Worm (Caenorhabditis elegans) whole organism, young adult: ENCODE results near the gene F57C7.4.

Experiments used
- B0336.3 ChIP-seq: fragments of 200-800 bp; sonication (Bioruptor generic); IDR thresholded peaks from 2 replicates; pipeline ENCODE4 v1.3.6; 2022; ENCODE audit warnings: missing genetic modification characterization, missing compliant biosample characterization
- C06A6.2 ChIP-seq: fragments of 200-800 bp; sonication (Bioruptor generic); conservative IDR thresholded peaks from 2 replicates; pipeline ENCODE4 v1.3.6; 2022; ENCODE audit warnings: missing genetic modification characterization, missing compliant biosample characterization
- C17E4.6 ChIP-seq: fragments of 200-800 bp; sonication (Bioruptor generic); IDR thresholded peaks from 2 replicates; pipeline ENCODE4 v1.3.6; 2022; ENCODE audit warnings: missing genetic modification reagents, missing genetic modification characterization, missing compliant biosample characterization
- D2030.7 ChIP-seq: fragments of 200-800 bp; sonication (Bioruptor generic); IDR thresholded peaks from 2 replicates; pipeline ENCODE4 v1.3.6; 2022; ENCODE audit warnings: missing genetic modification reagents, missing genetic modification characterization, missing compliant biosample characterization
- F39B2.1 ChIP-seq: fragments of 200-800 bp; sonication (Bioruptor generic); IDR thresholded peaks from 2 replicates; pipeline ENCODE4 v1.3.6; 2022; ENCODE audit warnings: missing genetic modification reagents, missing genetic modification characterization, missing compliant biosample characterization
- K11D2.4 ChIP-seq: fragments of 200-800 bp; sonication (Bioruptor generic); IDR thresholded peaks from 2 replicates; pipeline ENCODE4 v1.3.6; 2022; ENCODE audit warnings: missing genetic modification reagents, missing genetic modification characterization, missing compliant biosample characterization
- K12H6.12 ChIP-seq: fragments of 200-800 bp; sonication (Bioruptor generic); optimal IDR thresholded peaks from 2 replicates; lab custom pipeline; 2018; ENCODE audit warnings: mild to moderate bottlenecking, missing genetic modification characterization, missing compliant biosample characterization
- Y56A3A.18 ChIP-seq: fragments of 200-800 bp; sonication (Bioruptor generic); IDR thresholded peaks from 2 replicates; pipeline ENCODE4 v1.3.6; 2022; ENCODE audit warnings: missing genetic modification reagents, missing genetic modification characterization, missing compliant biosample characterization
- Y67H2A.10 ChIP-seq: fragments of 200-800 bp; sonication (Bioruptor generic); conservative IDR thresholded peaks from 2 replicates; pipeline ENCODE4 v1.3.6; 2022; ENCODE audit warnings: missing genetic modification reagents, missing genetic modification characterization, missing compliant biosample characterization
- attf-3 ChIP-seq: fragments of 200-800 bp; sonication (Bioruptor generic); conservative IDR thresholded peaks from 2 replicates; pipeline ENCODE4 v1.3.6; 2022; ENCODE audit warnings: missing genetic modification reagents, missing genetic modification characterization, missing compliant biosample characterization
- attf-6 ChIP-seq: fragments of 200-800 bp; sonication (Bioruptor generic); IDR thresholded peaks from 2 replicates; pipeline ENCODE4 v1.3.6; 2022; ENCODE audit warnings: missing genetic modification reagents, missing genetic modification characterization, missing compliant biosample characterization
- ceh-100 ChIP-seq: fragments of 200-800 bp; sonication (Bioruptor generic); IDR thresholded peaks from 2 replicates; pipeline ENCODE4 v1.3.6; 2022; ENCODE audit warnings: missing genetic modification reagents, missing genetic modification characterization, missing compliant biosample characterization
- ceh-58 ChIP-seq: fragments of 200-800 bp; sonication (Bioruptor generic); IDR thresholded peaks from 2 replicates; pipeline ENCODE4 v1.3.6; 2022; ENCODE audit warnings: missing genetic modification characterization, missing compliant biosample characterization
- egl-18 ChIP-seq: fragments of 200-800 bp; sonication (Bioruptor generic); IDR thresholded peaks from 2 replicates; pipeline ENCODE4 v1.3.6; 2022; ENCODE audit warnings: missing genetic modification reagents, missing genetic modification characterization, missing compliant biosample characterization
- ets-4 ChIP-seq: fragments of 200-800 bp; sonication (Bioruptor generic); optimal IDR thresholded peaks from 2 replicates; lab custom pipeline; 2018; ENCODE audit warnings: mild to moderate bottlenecking, missing genetic modification characterization, missing compliant biosample characterization
- hlh-26 ChIP-seq: fragments of 200-800 bp; sonication (Bioruptor generic); conservative IDR thresholded peaks from 2 replicates; pipeline ENCODE4 v1.3.6; 2022; ENCODE audit warnings: missing genetic modification reagents, missing genetic modification characterization, missing compliant biosample characterization
- hmg-20 ChIP-seq: fragments of 200-800 bp; sonication (Bioruptor generic); IDR thresholded peaks from 2 replicates; pipeline ENCODE4 v1.3.6; 2022; ENCODE audit warnings: missing genetic modification reagents, missing genetic modification characterization, missing compliant biosample characterization
- lag-1 ChIP-seq: fragments of 200-800 bp; sonication (Bioruptor generic); IDR thresholded peaks from 2 replicates; pipeline ENCODE4 v1.3.6; 2022; ENCODE audit warnings: missing genetic modification reagents, missing genetic modification characterization, missing compliant biosample characterization
- let-526 ChIP-seq: fragments of 200-800 bp; sonication (Bioruptor generic); IDR thresholded peaks from 2 replicates; pipeline ENCODE4 v1.3.6; 2022; ENCODE audit warnings: missing genetic modification reagents, missing genetic modification characterization, missing compliant biosample characterization
- lin-35 ChIP-seq, 3 experiments: fragments of 150-350 bp in 2 of 3; sonication (generic microtip) in 1 of 3; optimal IDR thresholded peaks; 2 replicates each; lab custom pipeline; 2014 to 2018; ENCODE audit warnings: missing biosample characterization in 3 of 3, missing genetic modification characterization in 3 of 3, missing genetic modification reagents in 3 of 3
- lsy-27 ChIP-seq: sonication (generic microtip); optimal IDR thresholded peaks from 2 replicates; lab custom pipeline; 2017; ENCODE audit warnings: missing genetic modification characterization, mild to moderate bottlenecking, missing compliant biosample characterization, antibody characterized with exemption, missing genotype, borderline replicate concordance; ENCODE audit not compliant: insufficient read depth
- madf-10 ChIP-seq: sonication (generic microtip); optimal IDR thresholded peaks from 2 replicates; lab custom pipeline; 2016; ENCODE audit warnings: mild to moderate bottlenecking, missing genetic modification characterization, missing compliant biosample characterization
- mcd-1 ChIP-seq: fragments of 200-800 bp; sonication (Bioruptor generic); IDR thresholded peaks from 2 replicates; pipeline ENCODE4 v1.3.6; 2022; ENCODE audit warnings: missing genetic modification reagents, missing genetic modification characterization, missing compliant biosample characterization
- nhr-80 ChIP-seq: sonication (generic microtip); optimal IDR thresholded peaks from 2 replicates; lab custom pipeline; 2016; ENCODE audit warnings: missing genetic modification characterization, missing compliant biosample characterization
- nhr-90 ChIP-seq: sonication (generic microtip); optimal IDR thresholded peaks from 2 replicates; lab custom pipeline; 2016; ENCODE audit warnings: missing genotype, mild to moderate bottlenecking, missing genetic modification characterization, missing compliant biosample characterization
- pbrm-1 ChIP-seq: fragments of 200-800 bp; sonication (Bioruptor generic); IDR thresholded peaks from 2 replicates; pipeline ENCODE4 v1.3.6; 2022; ENCODE audit warnings: missing genetic modification reagents, missing genetic modification characterization, missing compliant biosample characterization
- sdz-38 ChIP-seq: sonication (generic microtip); optimal IDR thresholded peaks from 2 replicates; lab custom pipeline; 2016; ENCODE audit warnings: missing genotype, missing genetic modification characterization, missing compliant biosample characterization
- ztf-22 ChIP-seq: fragments of 200-800 bp; sonication (Bioruptor generic); optimal IDR thresholded peaks from 2 replicates; lab custom pipeline; 2018; ENCODE audit warnings: mild to moderate bottlenecking, missing genetic modification characterization, moderate library complexity, missing compliant biosample characterization
- ztf-25 ChIP-seq: fragments of 200-800 bp; sonication (Bioruptor generic); IDR thresholded peaks from 2 replicates; pipeline ENCODE4 v1.3.6; 2022; ENCODE audit warnings: missing genetic modification reagents, missing genetic modification characterization, missing compliant biosample characterization
- ztf-26 ChIP-seq: sonication (generic microtip); optimal IDR thresholded peaks from 2 replicates; lab custom pipeline; 2017; ENCODE audit warnings: missing genetic modification characterization, missing compliant biosample characterization
- ztf-6 ChIP-seq: fragments of 200-800 bp; sonication (Bioruptor generic); IDR thresholded peaks from 2 replicates; pipeline ENCODE4 v1.3.6; 2022; ENCODE audit warnings: missing genetic modification reagents, missing genetic modification characterization, missing compliant biosample characterization

Gene F57C7.4

ce11 chrX:10630952-10631351 is 41.6 kb upstream of the F57C7.4 start (continued):
- TF ChIP-seq attf-3 = no peak

- peak; percentile 57 for TF ChIP-seq nhr-80 (tag; lab: Kevin White, UChicago)
- TF ChIP-seq ztf-6 = no peak
- TF ChIP-seq, all 124 proteins: peak for 1
Measured at ce11 chrX:10630059-10630791, 40.9 kb upstream of the F57C7.4 start.

- TF ChIP-seq ceh-100 (GFP tag; lab: Robert Waterston, UW) (no peak), K12H6.12 (no peak), lsy-27 (no peak), Y56A3A.18 (GFP tag; lab: Robert Waterston, UW) (no peak), F39B2.1 (GFP tag; lab: Robert Waterston, UW) (no peak), ceh-58 (GFP tag; lab: Robert Waterston, UW) (no peak), hmg-20 (GFP tag; lab: Robert Waterston, UW) (no peak), egl-18 (no peak), D2030.7 (no peak), nhr-90 (tag; lab: Kevin White, UChicago) (no peak), Y67H2A.10 (GFP tag; lab: Robert Waterston, UW) (no peak), ztf-22 (GFP tag; lab: Kevin White, UChicago) (no peak), hlh-26 (GFP tag; lab: Robert Waterston, UW) (no peak), lin-35 (GFP tag; optimal IDR thresholded peaks at IDR 0.05; lab: Kevin White, UChicago) (no peak), C17E4.6 (no peak), madf-10 (tag; lab: Kevin White, UChicago) (no peak), K11D2.4 (GFP tag; lab: Robert Waterston, UW) (no peak)
Measured at ce11 chrX:10629117-10629516, 39.8 kb upstream of the F57C7.4 start.

ce11 chrX:10628454-10628853 is 39.1 kb upstream of the F57C7.4 start, which contains the start of gene M79.2:
TSS of gene M79.2 (minus strand) at chrX:10628807.
- no peak for TF ChIP-seq ets-4 (GFP tag; lab: Kevin White, UChicago)
- TF ChIP-seq C06A6.2 (GFP tag; lab: Robert Waterston, UW) = no peak
- TF ChIP-seq B0336.3 (GFP tag; lab: Robert Waterston, UW) = no peak
- TF ChIP-seq F39B2.1 (GFP tag; lab: Robert Waterston, UW) = no peak
- TF ChIP-seq attf-6 (GFP tag; lab: Robert Waterston, UW) = no peak
- no peak for TF ChIP-seq lag-1 (GFP tag; lab: Robert Waterston, UW)
- TF ChIP-seq ztf-26 (tag; lab: Kevin White, UChicago) = no peak
- TF ChIP-seq ztf-25 (GFP tag; lab: Robert Waterston, UW) = no peak

DNA sequence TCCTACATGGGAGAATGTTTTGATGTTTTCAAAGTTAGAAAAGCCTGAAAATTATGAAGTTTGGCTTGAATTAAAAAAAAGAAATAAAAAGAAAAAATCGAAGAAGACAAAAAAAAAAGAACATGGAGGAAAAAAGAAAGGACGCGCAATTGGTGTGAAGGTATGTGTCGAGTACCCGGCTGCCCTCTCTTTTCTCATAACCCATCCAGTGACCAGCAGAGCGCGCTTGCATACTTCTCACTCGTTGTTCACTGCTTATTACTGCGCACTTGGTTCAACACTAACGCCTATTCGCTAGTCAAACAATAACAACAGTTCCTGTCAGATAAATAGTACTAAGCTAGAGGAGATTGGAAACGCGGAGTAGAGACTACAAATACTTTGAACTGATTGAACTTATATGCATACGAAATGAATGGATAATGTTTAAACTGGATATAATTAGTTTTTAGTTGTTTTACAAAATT is 34.8 kb upstream of the F57C7.4 start, which contains the start of gene abl-1:
abl-1 (minus strand) TSS at position 51 of the 467 bp plus-strand sequence.
- TF ChIP-seq ceh-100 (GFP tag; lab: Robert Waterston, UW) = no peak
- no peak for TF ChIP-seq pbrm-1 (GFP tag; lab: Robert Waterston, UW)
- TF ChIP-seq mcd-1 (GFP tag; lab: Robert Waterston, UW) = peak; percentile 73
- no peak for TF ChIP-seq sdz-38
- no peak for TF ChIP-seq let-526 (GFP tag; lab: Robert Waterston, UW)
